Worm (Caenorhabditis elegans): ENCODE results near the gene vha-15.

The vha-15 gene

ce11 chrX:2215108-2215507, 22.6 kb upstream of the vha-15 start (continued):
- TF ChIP-seq nhr-129 (tag; optimal IDR thresholded peaks at IDR 0.05): peak; percentile 64
- TF ChIP-seq egl-27 (tag; optimal IDR thresholded peaks at IDR 0.05): peak; percentile 65

DNA sequence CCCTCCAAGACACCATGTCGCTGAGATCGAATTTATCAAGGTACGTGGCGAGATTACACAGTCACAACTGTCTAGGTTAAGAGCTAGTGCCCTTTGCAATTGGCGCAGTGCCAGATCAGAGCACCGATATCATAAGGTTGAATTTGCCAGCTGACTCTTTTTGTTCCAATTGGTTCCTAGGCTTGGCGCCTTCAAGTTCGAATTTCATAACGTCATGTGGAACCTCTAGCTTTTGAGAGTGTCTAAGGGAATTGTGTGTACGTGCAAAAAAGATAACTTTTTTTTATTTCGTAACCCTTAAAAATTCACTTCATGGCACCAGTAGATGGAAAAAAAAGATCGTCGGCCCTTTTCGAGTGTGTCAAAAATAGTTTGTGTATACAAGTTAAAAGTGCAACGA, 21.5 kb upstream of the vha-15 start:
- TF ChIP-seq egl-27 (tag; optimal IDR thresholded peaks at IDR 0.05) (no peak), nhr-129 (tag; optimal IDR thresholded peaks at IDR 0.05) (peak; percentile 28)

DNA sequence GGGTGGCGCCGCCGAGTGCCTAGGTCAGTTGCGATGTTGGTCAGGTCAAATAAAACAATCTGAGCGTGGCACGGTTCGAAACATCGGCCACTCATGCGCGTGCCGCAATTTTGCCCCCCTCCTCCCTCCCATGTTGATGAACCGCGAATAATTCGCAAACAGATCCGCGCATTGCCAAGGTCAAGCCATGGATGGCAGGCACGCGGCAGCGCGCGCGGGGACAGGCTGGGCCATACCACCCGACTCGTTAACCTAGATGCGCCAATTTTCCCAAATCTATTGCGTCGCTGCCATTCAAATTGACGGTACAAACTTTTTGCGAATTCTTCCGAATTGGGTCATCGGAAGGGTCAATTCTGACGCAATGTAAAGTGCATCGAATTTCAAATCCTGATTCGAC, 21.0 kb upstream of the vha-15 start:
- TF ChIP-seq sma-9 (GFP tag; optimal IDR thresholded peaks at IDR 0.05) (no peak), sma-9 (tag; optimal IDR thresholded peaks at IDR 0.05) (peak; percentile 53), sma-3 (GFP tag; optimal IDR thresholded peaks at IDR 0.05) (peak; percentile 36), peb-1 (tag; optimal IDR thresholded peaks at IDR 0.05) (peak; percentile 99), mab-5 (tag; optimal IDR thresholded peaks at IDR 0.05) (no peak), sem-4 (tag; optimal IDR thresholded peaks at IDR 0.05) (peak; percentile 59), elt-3 (tag; optimal IDR thresholded peaks at IDR 0.05) (no peak), nhr-25 (tag; optimal IDR thresholded peaks at IDR 0.05) (peak; percentile 25), nhr-11 (tag; optimal IDR thresholded peaks at IDR 0.05) (no peak), ceh-16 (tag; optimal IDR thresholded peaks at IDR 0.05) (peak; percentile 93), ztf-4 (tag; optimal IDR thresholded peaks at IDR 0.05) (no peak), nhr-21 (tag; optimal IDR thresholded peaks at IDR 0.05) (peak; percentile 68), lsy-2 (tag; optimal IDR thresholded peaks at IDR 0.05) (peak in 1 of 2 experiments; percentile 18), R02D3.7 (tag; optimal IDR thresholded peaks at IDR 0.05) (no peak), Y55F3AM.14 (GFP tag; optimal IDR thresholded peaks at IDR 0.05) (peak; percentile 13)

- TF ChIP-seq nhr-21 (tag; optimal IDR thresholded peaks at IDR 0.05) (peak; percentile 49), nhr-10 (tag; optimal IDR thresholded peaks at IDR 0.05) (no peak), ama-1 (optimal IDR thresholded peaks at IDR 0.05) (no peak), egl-27 (tag; optimal IDR thresholded peaks at IDR 0.05) (no peak), sem-4 (tag; optimal IDR thresholded peaks at IDR 0.05) (no peak), nhr-25 (tag; optimal IDR thresholded peaks at IDR 0.05) (no peak), zag-1 (tag; optimal IDR thresholded peaks at IDR 0.05) (no peak), unc-62 (GFP tag; optimal IDR thresholded peaks at IDR 0.05) (no peak), C34F6.9 (tag; optimal IDR thresholded peaks at IDR 0.05) (no peak), R02D3.7 (tag; optimal IDR thresholded peaks at IDR 0.05) (no peak), unc-55 (GFP tag; optimal IDR thresholded peaks at IDR 0.05) (no peak), alr-1 (tag; optimal IDR thresholded peaks at IDR 0.05) (no peak), peb-1 (tag; optimal IDR thresholded peaks at IDR 0.05) (peak; percentile 89), nhr-77 (tag; optimal IDR thresholded peaks at IDR 0.05) (no peak), gmeb-1 (tag; optimal IDR thresholded peaks at IDR 0.05) (no peak), blmp-1 (tag; optimal IDR thresholded peaks at IDR 0.05; ENCODE audit: insufficient read depth) (peak; percentile 82), lin-39 (tag; optimal IDR thresholded peaks at IDR 0.05) (no peak), ztf-4 (tag; optimal IDR thresholded peaks at IDR 0.05) (no peak)
These were observed 18.7 kb upstream of the vha-15 start for ce11 chrX:2219006-2219405.

- TF ChIP-seq sma-3 (GFP tag; optimal IDR thresholded peaks at IDR 0.05) (no peak), snpc-4 (tag; optimal IDR thresholded peaks at IDR 0.05) (peak; percentile 49)
These were observed 18.3 kb upstream of the vha-15 start for ce11 chrX:2219453-2219852.

DNA sequence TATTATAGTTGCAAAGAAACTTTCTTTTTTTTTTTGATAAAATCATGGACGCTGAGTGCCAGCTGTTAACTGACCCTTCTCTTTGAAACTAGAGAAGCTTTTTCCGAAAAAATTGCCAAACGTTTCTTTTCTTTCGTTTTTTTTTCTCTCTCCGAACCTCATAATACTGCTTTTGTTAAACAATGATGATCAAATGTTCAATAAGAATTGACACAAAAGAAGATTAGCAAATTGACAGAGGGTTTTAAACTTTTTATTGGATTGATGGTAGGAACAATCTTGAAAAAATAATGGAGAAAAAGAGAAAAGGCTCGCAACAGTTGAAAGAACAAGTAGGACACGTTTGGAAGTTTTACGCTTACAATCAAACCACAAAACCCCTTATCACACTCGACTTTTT, 16.9 kb upstream of the vha-15 start, which contains the start of gene hex-1:
Gene hex-1, plus strand, starts transcription at position 301 of the 400 bp plus-strand sequence.
- no peak for TF ChIP-seq F13H6.1 (tag; optimal IDR thresholded peaks at IDR 0.05)
- no peak for TF ChIP-seq ztf-4 (tag; optimal IDR thresholded peaks at IDR 0.05)
- no peak for TF ChIP-seq nhr-11 (tag; optimal IDR thresholded peaks at IDR 0.05)
- TF ChIP-seq mdl-1 (tag; optimal IDR thresholded peaks at IDR 0.05): no peak
- no peak for TF ChIP-seq mbf-1 (tag; optimal IDR thresholded peaks at IDR 0.05)
- TF ChIP-seq sma-9 (GFP tag; optimal IDR thresholded peaks at IDR 0.05): no peak
- no peak for TF ChIP-seq sma-9 (tag; optimal IDR thresholded peaks at IDR 0.05)
